Worm (Caenorhabditis elegans): ENCODE data around the gene srxa-16.

The srxa-16 gene

ce11 chrV:16155111-16155510, 41.0 kb upstream of the srxa-16 start, which contains the start of gene str-97:
TSS of gene str-97 (minus strand) at chrV:16155211.
- TF ChIP-seq elt-3 (tag; optimal IDR thresholded peaks at IDR 0.05): no peak
- no peak for TF ChIP-seq unc-39 (tag; optimal IDR thresholded peaks at IDR 0.05)
- TF ChIP-seq snpc-4 (tag; optimal IDR thresholded peaks at IDR 0.05): no peak
- TF ChIP-seq hlh-1 (tag; optimal IDR thresholded peaks at IDR 0.05): no peak
- TF ChIP-seq mep-1 (tag; optimal IDR thresholded peaks at IDR 0.05): no peak
- TF ChIP-seq lin-32 (GFP tag; optimal IDR thresholded peaks at IDR 0.05): no peak
- TF ChIP-seq drap-1 (GFP tag; optimal IDR thresholded peaks at IDR 0.05): no peak
- TF ChIP-seq flh-1 (GFP tag; optimal IDR thresholded peaks at IDR 0.05): no peak

- TF ChIP-seq bed-3 (GFP tag; optimal IDR thresholded peaks at IDR 0.05) (no peak), elt-3 (tag; optimal IDR thresholded peaks at IDR 0.05) (no peak), nhr-2 (tag; optimal IDR thresholded peaks at IDR 0.05) (no peak), sem-2 (GFP tag; optimal IDR thresholded peaks at IDR 0.05) (no peak)
Measured at ce11 chrV:16153375-16153774, 39.2 kb upstream of the srxa-16 start, which contains the start of gene str-254. TSS of gene str-254 (minus strand) at chrV:16153475.

- TF ChIP-seq lin-32 (GFP tag; optimal IDR thresholded peaks at IDR 0.05) (no peak), snpc-4 (tag; optimal IDR thresholded peaks at IDR 0.05) (no peak), mep-1 (tag; optimal IDR thresholded peaks at IDR 0.05) (no peak)
Measured at ce11 chrV:16148805-16149204, 34.7 kb upstream of the srxa-16 start, which contains the start of gene F10A3.4. TSS of gene F10A3.4 (plus strand) at chrV:16149105.

ce11 chrV:16145009-16145408, 30.9 kb upstream of the srxa-16 start:
- TF ChIP-seq ztf-11 (tag; optimal IDR thresholded peaks at IDR 0.05) (no peak), elt-3 (tag; optimal IDR thresholded peaks at IDR 0.05) (no peak), ceh-83 (GFP tag; optimal IDR thresholded peaks at IDR 0.05) (no peak), nhr-2 (tag; optimal IDR thresholded peaks at IDR 0.05) (no peak), lsy-2 (tag; optimal IDR thresholded peaks at IDR 0.05) (no peak), unc-39 (tag; optimal IDR thresholded peaks at IDR 0.05) (no peak), ham-2 (GFP tag; optimal IDR thresholded peaks at IDR 0.05) (no peak), ceh-39 (tag; optimal IDR thresholded peaks at IDR 0.05) (no peak), mab-5 (tag; optimal IDR thresholded peaks at IDR 0.05) (no peak), nhr-76 (tag; optimal IDR thresholded peaks at IDR 0.05) (no peak)

- no peak for TF ChIP-seq bed-3 (GFP tag; optimal IDR thresholded peaks at IDR 0.05)
- no peak for TF ChIP-seq lsy-2 (tag; optimal IDR thresholded peaks at IDR 0.05)
- no peak for TF ChIP-seq ztf-11 (tag; optimal IDR thresholded peaks at IDR 0.05)
- TF ChIP-seq nhr-12 (tag; optimal IDR thresholded peaks at IDR 0.05): no peak
- TF ChIP-seq cnd-1 (tag; optimal IDR thresholded peaks at IDR 0.05): no peak
- no peak for TF ChIP-seq nhr-76 (tag; optimal IDR thresholded peaks at IDR 0.05)
- TF ChIP-seq mep-1 (tag; optimal IDR thresholded peaks at IDR 0.05): no peak
- no peak for TF ChIP-seq hlh-1 (tag; optimal IDR thresholded peaks at IDR 0.05)
- no peak for TF ChIP-seq unc-120 (tag; optimal IDR thresholded peaks at IDR 0.05; ENCODE audit: poor library complexity, severe bottlenecking)
- no peak for TF ChIP-seq mls-2 (tag; optimal IDR thresholded peaks at IDR 0.05)
- no peak for TF ChIP-seq ceh-83 (GFP tag; optimal IDR thresholded peaks at IDR 0.05)
- TF ChIP-seq ham-2 (GFP tag; optimal IDR thresholded peaks at IDR 0.05): no peak
- no peak for TF ChIP-seq lin-32 (GFP tag; optimal IDR thresholded peaks at IDR 0.05)
- TF ChIP-seq sem-2 (GFP tag; optimal IDR thresholded peaks at IDR 0.05): no peak
- no peak for TF ChIP-seq ces-1 (GFP tag; optimal IDR thresholded peaks at IDR 0.05)
Measured at ce11 chrV:16143066-16143581, 29.0 kb upstream of the srxa-16 start, which contains the start of gene fbxa-88. TSS of gene fbxa-88 (minus strand) at chrV:16143116.

ce11 chrV:16142371-16142770, 28.2 kb upstream of the srxa-16 start, which contains the start of gene fbxa-18:
TSS of gene fbxa-18 (plus strand) at chrV:16142671.
- TF ChIP-seq nhr-76 (tag; optimal IDR thresholded peaks at IDR 0.05) (no peak), drap-1 (GFP tag; optimal IDR thresholded peaks at IDR 0.05) (no peak), unc-39 (tag; optimal IDR thresholded peaks at IDR 0.05) (no peak), zip-8 (tag; optimal IDR thresholded peaks at IDR 0.05) (no peak), unc-120 (tag; optimal IDR thresholded peaks at IDR 0.05; ENCODE audit: poor library complexity, severe bottlenecking) (no peak), elt-1 (tag; optimal IDR thresholded peaks at IDR 0.05; ENCODE audit: borderline replicate concordance, insufficient read depth) (no peak), unc-62 (GFP tag; optimal IDR thresholded peaks at IDR 0.05) (no peak), sem-2 (GFP tag; optimal IDR thresholded peaks at IDR 0.05) (no peak), mab-5 (tag; optimal IDR thresholded peaks at IDR 0.05) (no peak), sptf-1 (tag; optimal IDR thresholded peaks at IDR 0.05) (no peak), mep-1 (tag; optimal IDR thresholded peaks at IDR 0.05) (no peak), nhr-2 (tag; optimal IDR thresholded peaks at IDR 0.05) (no peak), nhr-12 (tag; optimal IDR thresholded peaks at IDR 0.05) (no peak), cnd-1 (tag; optimal IDR thresholded peaks at IDR 0.05) (no peak)

Data from whole organism, mixed stage, embryonic.